Worm (Caenorhabditis elegans): ENCODE results near the gene stg-2.

DNA sequence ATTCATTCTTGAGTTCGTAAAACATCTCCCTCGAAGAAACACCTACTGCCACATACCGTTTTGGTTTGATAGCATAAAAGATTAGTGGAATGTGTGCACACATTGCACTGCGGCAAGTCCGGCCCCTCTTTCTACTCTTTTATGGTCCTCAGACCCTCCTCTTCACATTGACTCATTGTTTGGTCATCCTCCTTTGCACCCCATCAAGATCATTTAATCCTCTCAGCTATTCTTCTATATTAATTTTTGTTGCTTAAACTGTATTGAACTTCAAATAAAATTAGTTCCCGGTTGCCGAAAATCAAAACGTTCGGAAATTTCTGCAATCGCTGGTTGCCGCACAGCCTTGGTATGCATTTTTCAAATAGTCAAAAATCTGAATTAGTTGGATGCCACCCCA is 16.6 kb upstream of the stg-2 start, which contains the start of gene rig-1:
- TF ChIP-seq lin-13 (tag; optimal IDR thresholded peaks at IDR 0.05), result no peak
- no peak for TF ChIP-seq nhr-76 (tag; optimal IDR thresholded peaks at IDR 0.05)
- no peak for TF ChIP-seq nhr-237 (tag; optimal IDR thresholded peaks at IDR 0.05)
- TF ChIP-seq elt-1 (tag; optimal IDR thresholded peaks at IDR 0.05; ENCODE audit: borderline replicate concordance, insufficient read depth), result no peak
- no peak for TF ChIP-seq pha-4 (tag; optimal IDR thresholded peaks at IDR 0.05)
- no peak for TF ChIP-seq hlh-1 (tag; optimal IDR thresholded peaks at IDR 0.05)
- no peak for TF ChIP-seq snpc-4 (tag; optimal IDR thresholded peaks at IDR 0.05)
- no peak for TF ChIP-seq nhr-28 (tag; optimal IDR thresholded peaks at IDR 0.05)
- no peak for TF ChIP-seq lsy-2 (tag; optimal IDR thresholded peaks at IDR 0.05)
- no peak for TF ChIP-seq unc-62 (GFP tag; optimal IDR thresholded peaks at IDR 0.05)
- no peak for TF ChIP-seq ztf-11 (tag; optimal IDR thresholded peaks at IDR 0.05)
- no peak for TF ChIP-seq unc-120 (tag; optimal IDR thresholded peaks at IDR 0.05; ENCODE audit: poor library complexity, severe bottlenecking)
- no peak for TF ChIP-seq mep-1 (tag; optimal IDR thresholded peaks at IDR 0.05)
